Fruit fly (Drosophila melanogaster): ENCODE data around the gene CG9988.

Gene CG9988

dm6 chr3R:28672134-28672533 is 35.9 kb downstream of the CG9988 start (continued):
- no peak; the same call in 1 of the 2 replicates for TF ChIP-seq tna (GFP tag; IDR thresholded peaks at IDR 0.05; ENCODE audit: partially characterized antibody)
- TF ChIP-seq cad (GFP tag; optimal IDR thresholded peaks at IDR 0.05), result no peak
- no peak for TF ChIP-seq dan (GFP tag; IDR thresholded peaks at IDR 0.05)
- no peak for TF ChIP-seq salm (tag; optimal IDR thresholded peaks at IDR 0.05)
- TF ChIP-seq CG11456 (GFP tag; IDR thresholded peaks at IDR 0.05), result peak; percentile 98
- TF ChIP-seq Gsc (GFP tag; IDR thresholded peaks at IDR 0.05), result peak; percentile 52
- TF ChIP-seq CG4282 (GFP tag; optimal IDR thresholded peaks at IDR 0.05), result peak; percentile 46
- peak; percentile 92 for TF ChIP-seq az2 (GFP tag; optimal IDR thresholded peaks at IDR 0.05)
- peak; percentile 77 for TF ChIP-seq CG15601 (tag; optimal IDR thresholded peaks at IDR 0.05)
- peak; percentile 79 for TF ChIP-seq sug (tag; optimal IDR thresholded peaks at IDR 0.05)
- peak; percentile 65 for TF ChIP-seq Bteb2 (GFP tag; optimal IDR thresholded peaks at IDR 0.05)
- TF ChIP-seq gsb-n (tag; optimal IDR thresholded peaks at IDR 0.05), result peak; percentile 69
- TF ChIP-seq BtbVII (GFP tag; optimal IDR thresholded peaks at IDR 0.05), result peak; percentile 35
- peak; percentile 66 for TF ChIP-seq CG12104 (GFP tag; optimal IDR thresholded peaks at IDR 0.05)
- TF ChIP-seq ac (GFP tag; optimal IDR thresholded peaks at IDR 0.05), result no peak
- TF ChIP-seq CG8944 (GFP tag; optimal IDR thresholded peaks at IDR 0.05), result peak; percentile 91
- TF ChIP-seq zfh1 (GFP tag; IDR thresholded peaks at IDR 0.05), result peak; percentile 92
- TF ChIP-seq slbo (GFP tag; IDR thresholded peaks at IDR 0.05), result peak; percentile 94
- TF ChIP-seq Pdp1 (GFP tag; optimal IDR thresholded peaks at IDR 0.05), result peak in 1 of 2 experiments; percentile 90
- TF ChIP-seq tll (GFP tag; optimal IDR thresholded peaks at IDR 0.05), result no peak
- no peak for TF ChIP-seq Hmx (GFP tag; optimal IDR thresholded peaks at IDR 0.05)
- peak; percentile 80 for TF ChIP-seq E2f1 (GFP tag; IDR thresholded peaks at IDR 0.05)
- peak; percentile 52 for TF ChIP-seq CG17186 (GFP tag; optimal IDR thresholded peaks at IDR 0.05)
- TF ChIP-seq CG13424 (tag; optimal IDR thresholded peaks at IDR 0.05), result peak; percentile 75
- peak; percentile 53 for TF ChIP-seq zfh2 (GFP tag; optimal IDR thresholded peaks at IDR 0.05)
- peak; percentile 91 for TF ChIP-seq MTF-1 (GFP tag; optimal IDR thresholded peaks at IDR 0.05; ENCODE audit: borderline replicate concordance)
- TF ChIP-seq CG33557 (GFP tag; optimal IDR thresholded peaks at IDR 0.05), result no peak
- peak; percentile 89 for TF ChIP-seq Atf3 (GFP tag; optimal IDR thresholded peaks at IDR 0.05)
- peak; percentile 60 for TF ChIP-seq CG11696 (GFP tag; IDR thresholded peaks at IDR 0.05)
- peak; percentile 65 for TF ChIP-seq CG31441 (GFP tag; IDR thresholded peaks at IDR 0.05)
- peak; percentile 35 for TF ChIP-seq CG6765 (GFP tag; optimal IDR thresholded peaks at IDR 0.05)
- TF ChIP-seq Sox102F (GFP tag; optimal IDR thresholded peaks at IDR 0.05), result peak; percentile 89

- TF ChIP-seq CG11085 (GFP tag; IDR thresholded peaks at IDR 0.05), result no peak
- TF ChIP-seq zen (tag; optimal IDR thresholded peaks at IDR 0.05), result no peak
- TF ChIP-seq wek (GFP tag; optimal IDR thresholded peaks at IDR 0.05), result peak; percentile 14
- peak; percentile 58 for TF ChIP-seq sens (GFP tag)
- peak; percentile 49 for TF ChIP-seq CG5180 (GFP tag; optimal IDR thresholded peaks at IDR 0.05)
- 0 out of 2 replicates have a peak, but pooled peaks have one; percentile 38 for TF ChIP-seq Awh (GFP tag; IDR thresholded peaks at IDR 0.05)
- TF ChIP-seq zf30C (GFP tag; optimal IDR thresholded peaks at IDR 0.05), result no peak
- TF ChIP-seq Fer1 (GFP tag; optimal IDR thresholded peaks at IDR 0.05), result peak; percentile 6
- no peak for TF ChIP-seq psq (GFP tag; optimal IDR thresholded peaks at IDR 0.05)
- TF ChIP-seq CG34376 (GFP tag; optimal IDR thresholded peaks at IDR 0.05), result no peak
- TF ChIP-seq Trl (optimal IDR thresholded peaks at IDR 0.05), result peak; percentile 54 to 62
- no peak for TF ChIP-seq Trl (GFP tag; optimal IDR thresholded peaks at IDR 0.05)
- 0 out of 4 replicates have a peak, but pooled peaks have one; percentile 65 for TF ChIP-seq chinmo (GFP tag; IDR thresholded peaks at IDR 0.05; ENCODE audit: partially characterized antibody)
- TF ChIP-seq CG14441 (GFP tag; IDR thresholded peaks at IDR 0.05), result no peak; the same call in 1 of the 2 replicates
- TF ChIP-seq Asciz (GFP tag; optimal IDR thresholded peaks at IDR 0.05), result peak; percentile 51
- no peak for TF ChIP-seq Ravus (GFP tag; IDR thresholded peaks at IDR 0.05)
- TF ChIP-seq CG3407 (GFP tag; optimal IDR thresholded peaks at IDR 0.05), result no peak
- no peak for TF ChIP-seq run (tag; optimal IDR thresholded peaks at IDR 0.05)
- no peak for TF ChIP-seq Ptx1 (GFP tag; IDR thresholded peaks at IDR 0.05)
- no peak for TF ChIP-seq her (GFP tag; optimal IDR thresholded peaks at IDR 0.05)
- TF ChIP-seq CG6765 (GFP tag; optimal IDR thresholded peaks at IDR 0.05), result no peak
- no peak for TF ChIP-seq CG4617 (GFP tag; optimal IDR thresholded peaks at IDR 0.05; ENCODE audit: borderline replicate concordance)
These were observed 38.6 kb downstream of the CG9988 start, which contains the start of gene snu for dm6 chr3R:28674788-28675187. Gene snu, plus strand, starts transcription at chr3R:28675041.

Measured in whole organism, embryonic.